Fruit fly (Drosophila melanogaster) Kc167 (cell line): ENCODE results near the gene CG32713.

Experiments
- Myc ChIP-seq: fragments of >200 bp; optimal IDR thresholded peaks from 2 replicates; lab custom pipeline; 2017; ENCODE audit warnings: missing external identifiers
- Sin3A ChIP-seq: fragments of >200 bp; optimal IDR thresholded peaks from 2 replicates; lab custom pipeline; 2018; ENCODE audit warnings: missing external identifiers
- h ChIP-seq: fragments of >200 bp; optimal IDR thresholded peaks from 3 replicates; lab custom pipeline; 2018; ENCODE audit warnings: missing external identifiers
- insv ChIP-seq: fragments of >200 bp; optimal IDR thresholded peaks from 3 replicates; lab custom pipeline; 2018; ENCODE audit warnings: missing external identifiers
- psq ChIP-seq: fragments of >200 bp; optimal IDR thresholded peaks from 2 replicates; lab custom pipeline; 2017; ENCODE audit warnings: missing external identifiers
- ttk ChIP-seq: sonication (Bioruptor generic); optimal IDR thresholded peaks from 2 replicates; lab custom pipeline; 2017; ENCODE audit warnings: missing external identifiers

The CG32713 gene

dm6 chrX:8457532-8457931 is at the start of gene CG32713:
TSS of gene CG32713 (minus strand) at chrX:8457632.
- no peak for TF ChIP-seq insv (lab: Kevin White, UChicago)
- TF ChIP-seq h = no peak
- no peak for TF ChIP-seq psq
- TF ChIP-seq ttk = no peak
- no peak for TF ChIP-seq Myc
- TF ChIP-seq Sin3A (lab: Kevin White, UChicago) = no peak

dm6 chrX:8505023-8505604 is 47.7 kb upstream of the CG32713 start:
- no peak for TF ChIP-seq insv (lab: Kevin White, UChicago)

dm6 chrX:8502053-8502452 is 44.6 kb upstream of the CG32713 start:
- TF ChIP-seq insv (lab: Kevin White, UChicago) (no peak), psq (no peak)

DNA sequence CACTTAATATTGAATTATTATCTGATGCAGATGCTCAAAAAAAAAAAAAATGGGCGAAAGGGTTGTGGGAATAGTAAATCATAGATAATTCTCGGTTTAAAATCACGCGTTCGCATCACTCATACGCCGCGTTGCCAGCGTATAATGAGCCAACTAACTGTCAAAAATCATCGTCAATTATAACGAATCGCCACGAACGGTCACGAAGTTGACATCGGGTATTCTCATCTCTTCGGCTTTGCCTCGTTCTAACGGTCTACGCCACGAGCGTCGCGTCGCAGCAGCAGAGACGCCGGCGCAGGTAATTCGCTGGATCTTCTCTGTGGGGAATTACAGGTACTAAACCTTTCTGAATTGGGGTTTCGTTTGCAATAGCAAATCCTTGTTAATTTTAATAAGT is 43.9 kb upstream of the CG32713 start:
- TF ChIP-seq psq (no peak), ttk (no peak), Sin3A (lab: Kevin White, UChicago) (no peak), insv (lab: Kevin White, UChicago) (no peak)

DNA sequence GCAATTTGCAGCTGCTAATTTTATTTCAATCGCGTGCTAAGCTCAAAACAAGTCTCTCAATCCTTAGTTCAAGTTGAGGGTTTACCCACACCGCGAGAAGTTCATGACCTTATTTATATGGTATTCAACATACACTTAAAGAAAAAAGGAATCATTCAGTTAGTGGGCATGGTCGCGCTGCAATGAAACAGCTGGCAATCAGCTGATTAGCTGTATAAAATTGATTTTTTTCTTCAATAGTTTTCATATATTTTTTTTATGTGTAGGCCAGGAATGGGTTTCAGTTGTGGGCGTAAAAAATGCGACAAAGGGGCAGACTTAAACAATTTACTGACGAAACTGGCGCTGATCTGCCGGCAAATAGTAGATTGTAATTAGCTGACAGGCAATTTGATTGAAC is 41.7 kb upstream of the CG32713 start:
- TF ChIP-seq Sin3A (lab: Kevin White, UChicago) = no peak
- no peak for TF ChIP-seq ttk
- no peak for TF ChIP-seq insv (lab: Kevin White, UChicago)
- TF ChIP-seq Myc = no peak
- no peak for TF ChIP-seq h
- TF ChIP-seq psq = no peak

- TF ChIP-seq Sin3A (lab: Kevin White, UChicago) = no peak
- no peak for TF ChIP-seq Myc
- no peak for TF ChIP-seq psq
- no peak for TF ChIP-seq ttk
- TF ChIP-seq insv (lab: Kevin White, UChicago) = no peak
- TF ChIP-seq h = no peak
These were observed 40.3 kb upstream of the CG32713 start for dm6 chrX:8497604-8498232.

DNA sequence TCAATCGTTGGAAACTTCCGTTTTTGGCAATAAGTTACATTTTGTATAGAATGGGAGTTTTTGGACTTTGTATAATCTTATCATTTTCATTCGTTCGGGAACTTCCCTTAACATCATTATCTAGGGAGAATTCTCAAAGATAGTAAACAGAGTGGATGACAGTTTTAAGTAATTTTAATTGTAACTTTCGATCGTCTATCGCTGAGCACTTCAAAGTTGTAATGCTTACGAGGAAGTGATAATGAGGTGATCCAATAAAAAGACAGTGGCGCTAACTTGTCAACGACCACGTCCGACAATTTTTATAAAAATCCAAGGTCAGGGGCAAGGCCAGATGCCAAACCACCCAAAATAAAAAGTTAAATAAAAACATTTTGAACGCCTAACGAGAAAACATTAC is 38.9 kb upstream of the CG32713 start:
- TF ChIP-seq insv (lab: Kevin White, UChicago) = no peak
- TF ChIP-seq Sin3A (lab: Kevin White, UChicago) = no peak
- no peak for TF ChIP-seq Myc
- TF ChIP-seq psq = no peak
- no peak for TF ChIP-seq h
- TF ChIP-seq ttk = no peak

dm6 chrX:8493473-8493872 is 36.0 kb upstream of the CG32713 start:
- no peak for TF ChIP-seq Sin3A (lab: Kevin White, UChicago)
- TF ChIP-seq psq = no peak
- TF ChIP-seq ttk = no peak
- no peak for TF ChIP-seq h
- TF ChIP-seq Myc = no peak
- no peak for TF ChIP-seq insv (lab: Kevin White, UChicago)

DNA sequence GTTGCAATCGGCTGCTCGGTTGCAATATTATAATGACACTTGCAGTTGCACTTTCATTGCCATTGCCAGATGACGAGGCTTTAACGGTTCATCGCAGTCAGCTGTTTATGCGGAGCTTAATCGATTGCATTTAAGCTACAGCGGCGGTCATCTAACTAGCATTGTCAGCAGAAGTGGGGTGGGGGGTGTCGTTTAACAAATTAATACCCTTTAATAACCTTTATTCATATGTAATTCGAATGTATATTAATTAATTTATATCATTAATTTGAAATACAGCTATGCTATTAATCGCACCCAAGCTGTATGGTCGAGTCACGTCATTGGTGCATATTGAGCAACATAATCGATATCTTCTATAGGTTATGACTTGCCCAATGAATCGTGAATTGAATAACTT is 35.4 kb upstream of the CG32713 start:
- TF ChIP-seq ttk (no peak), psq (no peak), h (no peak), insv (lab: Kevin White, UChicago) (no peak), Myc (no peak), Sin3A (lab: Kevin White, UChicago) (no peak)

- peak; percentile 25 for TF ChIP-seq insv (lab: Kevin White, UChicago)
- TF ChIP-seq ttk = no peak
- TF ChIP-seq h = peak; percentile 9
- no peak for TF ChIP-seq Sin3A (lab: Kevin White, UChicago)
- no peak for TF ChIP-seq Myc
- TF ChIP-seq psq = no peak
These were observed 34.1 kb upstream of the CG32713 start for dm6 chrX:8491452-8492046.

dm6 chrX:8490976-8491345 is 33.5 kb upstream of the CG32713 start:
- TF ChIP-seq Myc (no peak), Sin3A (lab: Kevin White, UChicago) (no peak), ttk (no peak), psq (no peak), h (no peak), insv (lab: Kevin White, UChicago) (no peak)

DNA sequence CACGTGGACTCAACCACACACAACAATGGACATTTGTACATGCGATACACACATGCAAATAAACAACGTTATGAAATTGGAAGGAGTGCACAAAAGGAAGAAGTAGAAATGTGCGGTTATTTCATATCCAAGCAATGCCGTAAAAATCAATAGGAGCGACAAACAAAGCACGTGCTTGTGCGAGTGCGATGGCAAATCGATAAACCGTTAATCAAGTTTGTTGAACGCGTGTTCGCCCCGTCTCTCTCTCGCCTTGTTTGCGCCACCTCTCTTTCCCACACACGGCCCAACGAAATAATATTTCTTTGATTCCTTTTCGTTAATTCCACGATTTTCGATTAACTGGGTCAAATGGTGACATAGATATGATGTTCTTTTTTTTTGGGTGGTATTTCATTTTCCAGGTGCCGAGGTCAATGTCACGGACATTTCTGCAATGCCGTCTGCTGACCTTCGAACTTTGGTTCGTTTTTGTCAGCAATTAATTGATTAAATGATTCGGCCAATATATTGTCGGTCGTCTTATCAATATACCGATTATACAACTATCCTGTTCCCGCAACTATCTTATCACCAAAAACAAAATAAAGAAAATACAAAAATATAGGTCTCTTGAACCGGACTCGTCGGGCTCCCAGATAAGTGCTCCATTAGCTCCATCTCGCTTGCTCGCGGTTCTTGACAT is 33.0 kb upstream of the CG32713 start:
- TF ChIP-seq insv (lab: Kevin White, UChicago) (no peak), Myc (no peak), ttk (no peak), psq (no peak), Sin3A (lab: Kevin White, UChicago) (no peak), h (no peak)

DNA sequence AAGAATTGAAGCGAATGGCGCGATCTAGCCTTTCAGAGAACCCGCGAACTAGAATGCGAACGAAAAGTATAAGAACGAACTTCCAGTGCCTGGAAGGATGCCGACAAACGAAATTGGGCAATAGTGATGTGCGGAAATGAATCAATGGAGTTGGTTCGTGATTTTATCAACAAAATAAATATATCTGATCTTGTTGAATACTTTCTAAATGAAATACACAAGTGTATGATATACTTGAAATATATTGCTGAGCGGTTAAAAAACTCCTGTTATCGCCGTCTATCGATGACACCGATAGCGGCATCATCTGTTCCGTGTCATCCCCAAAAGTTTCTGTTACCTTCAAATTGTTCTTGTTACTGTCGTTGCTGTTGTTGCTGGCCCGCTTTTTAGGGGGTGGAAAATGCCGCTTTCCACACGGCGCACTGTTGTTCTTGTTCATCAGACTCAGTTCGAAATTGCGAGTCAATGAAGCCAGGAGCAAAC is 32.1 kb upstream of the CG32713 start, which contains the start of gene otu:
Gene otu, minus strand, starts transcription at position 51 of the 486 bp plus-strand sequence.
- TF ChIP-seq h = no peak
- TF ChIP-seq ttk = no peak
- TF ChIP-seq insv (lab: Kevin White, UChicago) = no peak
- TF ChIP-seq psq = no peak
- no peak for TF ChIP-seq Sin3A (lab: Kevin White, UChicago)
- no peak for TF ChIP-seq Myc
